Worm (Caenorhabditis elegans) whole organism, L3 larva: ENCODE results near the gene sdc-3.

Experiments used
- aly-2 ChIP-seq: fragments of 150-350 bp; optimal IDR thresholded peaks from 2 replicates; lab custom pipeline; 2014; ENCODE audit warnings: missing biosample characterization, missing genetic modification characterization
- ama-1 ChIP-seq: fragments of 150-350 bp; optimal IDR thresholded peaks from 2 replicates; lab custom pipeline; 2018
- nhr-76 ChIP-seq: fragments of 150-350 bp; sonication (generic microtip); optimal IDR thresholded peaks from 5 replicates; lab custom pipeline; 2014; ENCODE audit warnings: missing biosample characterization, missing genetic modification characterization

- TF ChIP-seq aly-2 (no peak), ama-1 (lab: Kevin White, UChicago) (no peak), nhr-76 (tag; lab: Kevin White, UChicago) (no peak)
These were observed 27.8 kb downstream of the sdc-3 start, which contains the start of gene F14H8.2 for ce11 chrV:15020229-15020628.
